Fruit fly (Drosophila melanogaster) whole organism, embryonic: ENCODE data around the gene tth.
A peak's percentile ranks its signal among the peaks of the same experiment; 100 is the strongest.

ENCODE experiments used
- Abd-B ChIP-seq: fragments of 200-800 bp; sonication (Bioruptor generic); optimal IDR thresholded peaks from 2 replicates; lab custom pipeline; 2018; ENCODE audit warnings: missing biosample characterization, mild to moderate bottlenecking, missing genetic modification characterization, moderate library complexity
- CG10543 ChIP-seq: fragments of 200-800 bp; sonication (Bioruptor generic); optimal IDR thresholded peaks from 3 replicates; lab custom pipeline; 2017; ENCODE audit warnings: missing biosample characterization, mild to moderate bottlenecking, missing genetic modification characterization, moderate library complexity
- CG11504 ChIP-seq: fragments of 200-800 bp; sonication (Bioruptor generic); optimal IDR thresholded peaks from 3 replicates; lab custom pipeline; 2019; ENCODE audit warnings: missing biosample characterization, mild to moderate bottlenecking, missing genetic modification characterization, moderate library complexity
- CG12104 ChIP-seq: fragments of 200-800 bp; sonication (Bioruptor generic); optimal IDR thresholded peaks from 3 replicates; lab custom pipeline; 2016; ENCODE audit warnings: missing biosample characterization, missing genetic modification characterization
- CG15011 ChIP-seq: fragments of 200-800 bp; sonication (Bioruptor generic); optimal IDR thresholded peaks from 3 replicates; lab custom pipeline; 2018; ENCODE audit warnings: missing biosample characterization, mild to moderate bottlenecking, missing genetic modification characterization
- CG1603 ChIP-seq: fragments of 200-800 bp; sonication (Bioruptor generic); optimal IDR thresholded peaks from 2 replicates; lab custom pipeline; 2019; ENCODE audit warnings: missing biosample characterization, mild to moderate bottlenecking, missing genetic modification characterization, moderate library complexity
- CG18011 ChIP-seq: fragments of 200-800 bp; sonication (Bioruptor generic); optimal IDR thresholded peaks from 2 replicates; lab custom pipeline; 2017; ENCODE audit warnings: missing biosample characterization, missing genetic modification characterization, mild to moderate bottlenecking, moderate library complexity, missing genotype
- CG3065 ChIP-seq: fragments of 200-800 bp; sonication (Bioruptor generic); optimal IDR thresholded peaks from 2 replicates; lab custom pipeline; 2016; ENCODE audit warnings: missing biosample characterization, missing genetic modification characterization
- CG32772 ChIP-seq: fragments of 200-800 bp; sonication (Bioruptor generic); IDR thresholded peaks from 2 replicates; pipeline ENCODE4 v1.3.6; 2022; ENCODE audit warnings: missing biosample characterization, missing genetic modification characterization
- CG6272 ChIP-seq: fragments of 200-800 bp; sonication (Bioruptor generic); IDR thresholded peaks from 2 replicates; pipeline ENCODE4 v1.3.6; 2022; ENCODE audit warnings: missing biosample characterization, missing genetic modification characterization
- CG6791 ChIP-seq: fragments of 200-800 bp; sonication (Bioruptor generic); IDR thresholded peaks from 3 replicates; pipeline ENCODE4 v1.3.6; 2022; ENCODE audit warnings: missing biosample characterization, missing genetic modification characterization; ENCODE audit not compliant: partially characterized antibody
- CG7556 ChIP-seq: fragments of 200-800 bp; sonication (Bioruptor generic); optimal IDR thresholded peaks from 2 replicates; lab custom pipeline; 2017; ENCODE audit warnings: missing biosample characterization, mild to moderate bottlenecking, missing genetic modification characterization
- CG7987 ChIP-seq: fragments of 200-800 bp; sonication (Bioruptor generic); optimal IDR thresholded peaks from 2 replicates; lab custom pipeline; 2018; ENCODE audit warnings: missing biosample characterization, mild to moderate bottlenecking, missing genetic modification characterization, moderate library complexity
- CG8924 ChIP-seq: fragments of 200-800 bp; optimal IDR thresholded peaks from 3 replicates; lab custom pipeline; 2019; ENCODE audit warnings: missing biosample characterization, mild to moderate bottlenecking, missing genetic modification characterization, moderate library complexity
- CG9437 ChIP-seq: fragments of 200-800 bp; sonication (Bioruptor generic); optimal IDR thresholded peaks from 2 replicates; lab custom pipeline; 2018; ENCODE audit warnings: missing biosample characterization, mild to moderate bottlenecking, missing genetic modification characterization
- CG9797 ChIP-seq: fragments of 200-800 bp; sonication (Bioruptor generic); optimal IDR thresholded peaks from 3 replicates; lab custom pipeline; 2018; ENCODE audit warnings: missing biosample characterization, mild to moderate bottlenecking, missing genetic modification characterization
- CoRest ChIP-seq: fragments of 200-800 bp; sonication (Bioruptor generic); optimal IDR thresholded peaks from 3 replicates; lab custom pipeline; 2018; ENCODE audit warnings: missing biosample characterization, mild to moderate bottlenecking, missing genetic modification characterization, moderate library complexity
- HLHmδ ChIP-seq: fragments of 200-800 bp; sonication (Bioruptor generic); optimal IDR thresholded peaks from 2 replicates; lab custom pipeline; 2018; ENCODE audit warnings: missing biosample characterization, mild to moderate bottlenecking, missing genetic modification characterization, moderate library complexity
- MESR4 ChIP-seq: fragments of 200-800 bp; sonication (Bioruptor generic); optimal IDR thresholded peaks from 2 replicates; lab custom pipeline; 2018; ENCODE audit warnings: missing biosample characterization, mild to moderate bottlenecking, missing genetic modification characterization, moderate library complexity
- Med ChIP-seq: fragments of 200-800 bp; sonication (Bioruptor generic); peaks from one replicate; lab custom pipeline; 2016; ENCODE audit warnings: missing biosample characterization, missing genetic modification characterization, mild to moderate bottlenecking, inconsistent platforms, moderate library complexity
- NfI ChIP-seq: fragments of 200-800 bp; sonication (Bioruptor generic); optimal IDR thresholded peaks from 3 replicates; lab custom pipeline; 2018; ENCODE audit warnings: missing biosample characterization, mild to moderate bottlenecking, missing genetic modification characterization, moderate library complexity
- Opbp ChIP-seq: fragments of 200-800 bp; sonication (Bioruptor generic); IDR thresholded peaks from 3 replicates; pipeline ENCODE4 v1.3.6; 2022; ENCODE audit warnings: missing biosample characterization, missing genetic modification characterization; ENCODE audit not compliant: partially characterized antibody
- Side ChIP-seq: fragments of 200-800 bp; sonication (Bioruptor generic); optimal IDR thresholded peaks from 2 replicates; lab custom pipeline; 2016; ENCODE audit warnings: missing biosample characterization, missing genetic modification characterization
- Stat92E ChIP-seq, 3 experiments: fragments of >200 bp in 2 of 3; fragments of 200-800 bp in 1 of 3; sonication (Bioruptor generic) in 1 of 3; optimal IDR thresholded peaks; 2 replicates each; lab custom pipeline; 2017 to 2019; ENCODE audit warnings: missing biosample characterization in 3 of 3, missing genetic modification characterization in 3 of 3, mild to moderate bottlenecking in 1 of 3, moderate library complexity in 1 of 3
- Usf ChIP-seq: fragments of 200-800 bp; sonication (Bioruptor generic); optimal IDR thresholded peaks from 2 replicates; lab custom pipeline; 2017; ENCODE audit warnings: missing genotype, missing biosample characterization, missing genetic modification characterization
- ara ChIP-seq: fragments of 200-800 bp; sonication (Bioruptor generic); IDR thresholded peaks from 2 replicates; pipeline ENCODE4 v1.3.6; 2022; ENCODE audit warnings: missing biosample characterization, missing genetic modification characterization
- bab2 ChIP-seq: fragments of 200-800 bp; sonication (Bioruptor generic); optimal IDR thresholded peaks from 2 replicates; lab custom pipeline; 2016; ENCODE audit warnings: missing biosample characterization, missing genetic modification characterization
- bcd ChIP-seq: fragments of 200-800 bp; sonication (Bioruptor generic); optimal IDR thresholded peaks from 2 replicates; lab custom pipeline; 2017; ENCODE audit warnings: missing biosample characterization, mild to moderate bottlenecking, missing genetic modification characterization
- bigmax ChIP-seq: fragments of 200-800 bp; sonication (Bioruptor generic); optimal IDR thresholded peaks from 2 replicates; lab custom pipeline; 2018; ENCODE audit warnings: missing biosample characterization, mild to moderate bottlenecking, missing genetic modification characterization
- cg ChIP-seq: fragments of 200-800 bp; sonication (Bioruptor generic); optimal IDR thresholded peaks from 3 replicates; lab custom pipeline; 2019; ENCODE audit warnings: missing biosample characterization, mild to moderate bottlenecking, missing genetic modification characterization, moderate library complexity
- croc ChIP-seq: fragments of 200-800 bp; sonication (Bioruptor generic); conservative IDR thresholded peaks from 3 replicates; pipeline ENCODE4 v1.3.6; 2022; ENCODE audit warnings: missing biosample characterization, missing genetic modification characterization
- esg ChIP-seq: fragments of 200-800 bp; sonication (Bioruptor generic); conservative IDR thresholded peaks from 2 replicates; pipeline ENCODE4 v1.3.6; 2022; ENCODE audit warnings: missing biosample characterization, missing genetic modification characterization
- fd102C ChIP-seq: fragments of 200-800 bp; sonication (Bioruptor generic); optimal IDR thresholded peaks from 2 replicates; lab custom pipeline; 2018; ENCODE audit warnings: missing biosample characterization, mild to moderate bottlenecking, missing genetic modification characterization, moderate library complexity
- gem ChIP-seq: fragments of 200-800 bp; sonication (Bioruptor generic); optimal IDR thresholded peaks from 2 replicates; lab custom pipeline; 2019; ENCODE audit warnings: missing biosample characterization, mild to moderate bottlenecking, missing genetic modification characterization, moderate library complexity
- gro ChIP-seq: fragments of 200-800 bp; sonication (Bioruptor generic); optimal IDR thresholded peaks from 2 replicates; lab custom pipeline; 2016; ENCODE audit warnings: missing biosample characterization, missing genetic modification characterization
- gsb-n ChIP-seq: fragments of 200-800 bp; sonication (Bioruptor generic); optimal IDR thresholded peaks from 3 replicates; lab custom pipeline; 2018; ENCODE audit warnings: missing biosample characterization, mild to moderate bottlenecking, missing genetic modification characterization
- luna ChIP-seq: fragments of 200-800 bp; sonication (Bioruptor generic); optimal IDR thresholded peaks from 2 replicates; lab custom pipeline; 2016; ENCODE audit warnings: missing biosample characterization, missing genetic modification characterization
- mirr ChIP-seq: fragments of 200-800 bp; sonication (Bioruptor generic); optimal IDR thresholded peaks from 3 replicates; lab custom pipeline; 2018; ENCODE audit warnings: missing biosample characterization, mild to moderate bottlenecking, missing genetic modification characterization
- oc ChIP-seq: fragments of 200-800 bp; sonication (Bioruptor generic); optimal IDR thresholded peaks from 2 replicates; lab custom pipeline; 2018; ENCODE audit warnings: missing biosample characterization, mild to moderate bottlenecking, missing genetic modification characterization, moderate library complexity
- pho ChIP-seq: fragments of 200-800 bp; sonication (Bioruptor generic); optimal IDR thresholded peaks from 2 replicates; lab custom pipeline; 2016; ENCODE audit warnings: missing biosample characterization, missing genetic modification characterization
- pnt ChIP-seq: fragments of 200-800 bp; sonication (Bioruptor generic); optimal IDR thresholded peaks from 3 replicates; lab custom pipeline; 2016; ENCODE audit warnings: missing biosample characterization, missing genetic modification characterization
- repo ChIP-seq: fragments of 200-800 bp; sonication (Bioruptor generic); optimal IDR thresholded peaks from 2 replicates; lab custom pipeline; 2016; ENCODE audit warnings: missing biosample characterization, missing genetic modification characterization
- sc ChIP-seq, 3 experiments: fragments of >200 bp in 2 of 3; fragments of 200-800 bp in 1 of 3; sonication (Bioruptor generic) in 1 of 3; optimal IDR thresholded peaks; 2 replicates in 2 of 3; 3 replicates in 1 of 3; lab custom pipeline; 2017; ENCODE audit warnings: mild to moderate bottlenecking in 1 of 3, missing biosample characterization in 1 of 3, missing genetic modification characterization in 1 of 3, missing genetic modification reagents in 1 of 3
- sens ChIP-seq: fragments of 200-800 bp; sonication (Bioruptor generic); peaks from one replicate; lab custom pipeline; 2016; ENCODE audit warnings: missing biosample characterization, missing genetic modification characterization
- sim ChIP-seq: fragments of 200-800 bp; sonication (Bioruptor generic); IDR thresholded peaks from 2 replicates; pipeline ENCODE4 v1.3.6; 2022; ENCODE audit warnings: missing biosample characterization, missing genetic modification characterization
- sug ChIP-seq: fragments of 200-800 bp; optimal IDR thresholded peaks from 2 replicates; lab custom pipeline; 2019; ENCODE audit warnings: missing biosample characterization, mild to moderate bottlenecking, missing genetic modification characterization, moderate library complexity
- trh ChIP-seq: fragments of 200-800 bp; sonication (Bioruptor generic); optimal IDR thresholded peaks from 2 replicates; lab custom pipeline; 2016; ENCODE audit warnings: missing biosample characterization, missing genetic modification characterization
- twi ChIP-seq: fragments of 200-800 bp; optimal IDR thresholded peaks from 2 replicates; lab custom pipeline; 2019; ENCODE audit warnings: missing biosample characterization, mild to moderate bottlenecking, missing genetic modification characterization, moderate library complexity
- tx ChIP-seq: fragments of 200-800 bp; sonication (Bioruptor generic); optimal IDR thresholded peaks from 2 replicates; lab custom pipeline; 2016; ENCODE audit warnings: missing biosample characterization, missing genetic modification characterization
- wek ChIP-seq: fragments of 200-800 bp; sonication (Bioruptor generic); optimal IDR thresholded peaks from 3 replicates; lab custom pipeline; 2018; ENCODE audit warnings: missing biosample characterization, mild to moderate bottlenecking, missing genetic modification characterization, moderate library complexity

Gene tth

dm6 chrX:13634254-13634999 is 18.0 kb upstream of the tth start (continued):
- TF ChIP-seq twi (tag; lab: Kevin White, UChicago) (peak; percentile 1), repo (no peak), CG8924 (tag; lab: Kevin White, UChicago) (peak; percentile 6), Stat92E (GFP tag; optimal IDR thresholded peaks at IDR 0.05; lab: Kevin White, UChicago) (no peak), CG11504 (tag; lab: Kevin White, UChicago) (peak; percentile 33), sens (peak; percentile 81), croc (GFP tag; lab: Robert Waterston, UW) (no peak), luna (GFP tag; lab: Kevin White, UChicago) (peak; percentile 51), Usf (GFP tag; lab: Kevin White, UChicago) (peak; percentile 30), bab2 (GFP tag; lab: Kevin White, UChicago) (peak; percentile 62), CG32772 (GFP tag; lab: Robert Waterston, UW) (no peak), sim (GFP tag; lab: Robert Waterston, UW) (no peak), Opbp (no peak), bcd (GFP tag; lab: Kevin White, UChicago) (peak; percentile 33), Abd-B (GFP tag; lab: Kevin White, UChicago) (no peak), tx (peak; percentile 30), CG15011 (peak; percentile 28), mirr (GFP tag; lab: Kevin White, UChicago) (peak; percentile 90), Side (GFP tag; lab: Kevin White, UChicago) (peak; percentile 45), CoRest (tag; lab: Kevin White, UChicago) (peak; percentile 23), CG7987 (peak; percentile 63), CG3065 (no peak), oc (tag; lab: Kevin White, UChicago) (no peak), pnt (GFP tag; lab: Kevin White, UChicago) (no peak), pho (GFP tag; lab: Kevin White, UChicago) (peak; percentile 65), HLHmδ (GFP tag; lab: Kevin White, UChicago) (no peak), CG18011 (GFP tag; lab: Kevin White, UChicago) (no peak), gem (tag; lab: Kevin White, UChicago) (peak; percentile 33), wek (GFP tag; lab: Kevin White, UChicago) (peak; percentile 77), cg (peak; percentile 36), CG12104 (peak; percentile 52), CG6272 (no peak), MESR4 (GFP tag; lab: Kevin White, UChicago) (no peak), CG10543 (peak; percentile 89), ara (GFP tag; lab: Robert Waterston, UW) (no peak), sc (optimal IDR thresholded peaks at IDR 0.05; lab: Kevin White, UChicago) (no peak), sc (GFP tag; optimal IDR thresholded peaks at IDR 0.05; lab: Kevin White, UChicago) (no peak)

dm6 chrX:13633298-13633891 is 17.0 kb upstream of the tth start:
- TF ChIP-seq CG6791 (GFP tag; lab: Robert Waterston, UW) (no peak), fd102C (peak; percentile 14), CG9797 (GFP tag; lab: Kevin White, UChicago) (no peak), sug (tag; lab: Kevin White, UChicago) (peak; percentile 37), CG7556 (GFP tag; lab: Kevin White, UChicago) (peak; percentile 11), gsb-n (tag; lab: Kevin White, UChicago) (no peak), Med (peak; percentile 64), trh (GFP tag; lab: Kevin White, UChicago) (no peak), NfI (GFP tag; lab: Kevin White, UChicago) (no peak), bigmax (no peak), CG9437 (GFP tag; lab: Kevin White, UChicago) (no peak), gro (no peak), esg (GFP tag; lab: Robert Waterston, UW) (no peak), CG1603 (peak; percentile 8)
